Worm (Caenorhabditis elegans) whole organism, L1 larva: ENCODE data around the gene nac-3.

ENCODE experiments used
- efl-1 ChIP-seq, 4 experiments: fragments of 150-350 bp; optimal IDR thresholded peaks in 3 of 4; peaks in 1 of 4; 1 replicate in 1 of 4; 2 replicates in 3 of 4; lab custom pipeline; 2014; ENCODE audit warnings: missing biosample characterization in 2 of 4, missing genetic modification characterization in 2 of 4, missing genetic modification reagents in 2 of 4
- lin-15B ChIP-seq: fragments of 150-350 bp; sonication (generic microtip); optimal IDR thresholded peaks from 3 replicates; lab custom pipeline; 2014; ENCODE audit warnings: missing biosample characterization, missing genetic modification characterization
- nhr-12 ChIP-seq: sonication (generic microtip); optimal IDR thresholded peaks from 2 replicates; lab custom pipeline; 2017; ENCODE audit warnings: missing biosample characterization, missing genetic modification characterization
- nhr-19 ChIP-seq: fragments of 200-800 bp; sonication (Bioruptor generic); conservative IDR thresholded peaks from 2 replicates; pipeline ENCODE4 v1.3.6; 2022; ENCODE audit warnings: missing genetic modification characterization, missing compliant biosample characterization
- nhr-76 ChIP-seq: sonication (generic microtip); optimal IDR thresholded peaks from 2 replicates; lab custom pipeline; 2017; ENCODE audit warnings: missing biosample characterization, missing genetic modification characterization
- nhr-85 ChIP-seq: sonication (generic microtip); peaks from one replicate; lab custom pipeline; 2016; ENCODE audit warnings: missing genetic modification characterization, inconsistent platforms, missing compliant biosample characterization
- skn-1 ChIP-seq: fragments of 150-350 bp; optimal IDR thresholded peaks from 2 replicates; lab custom pipeline; 2014; ENCODE audit warnings: missing biosample characterization, missing genetic modification characterization
- tbx-2 ChIP-seq: sonication (generic microtip); optimal IDR thresholded peaks from 2 replicates; lab custom pipeline; 2016; ENCODE audit warnings: missing genetic modification characterization, missing compliant biosample characterization
- unc-62 ChIP-seq: fragments of 150-350 bp; optimal IDR thresholded peaks from 2 replicates; lab custom pipeline; 2014; ENCODE audit warnings: missing biosample characterization, missing genetic modification reagents, missing genetic modification characterization
- zip-4 ChIP-seq: fragments of 200-800 bp; sonication (Bioruptor generic); optimal IDR thresholded peaks from 2 replicates; lab custom pipeline; 2018; ENCODE audit warnings: mild to moderate bottlenecking, missing genetic modification characterization, moderate library complexity, missing compliant biosample characterization

- TF ChIP-seq lin-15B (tag; lab: Kevin White, UChicago) (no peak), nhr-76 (no peak), nhr-12 (tag; lab: Kevin White, UChicago) (no peak), efl-1 (optimal IDR thresholded peaks at IDR 0.05; lab: Kevin White, UChicago) (no peak), efl-1 (GFP tag; optimal IDR thresholded peaks at IDR 0.05 in 1 of 2; lab: Kevin White, UChicago) (no peak), skn-1 (no peak), zip-4 (no peak), nhr-19 (GFP tag; lab: Robert Waterston, UW) (no peak), unc-62 (no peak), tbx-2 (tag; lab: Kevin White, UChicago) (no peak), nhr-85 (tag; lab: Kevin White, UChicago) (no peak)
Observed at ce11 chrIII:10181868-10182267, 29.3 kb downstream of the nac-3 start.
